Fruit fly (Drosophila melanogaster) whole organism, prepupa: ENCODE results near the gene CG34007.

Experiments used
- CG11294 ChIP-seq: fragments of 200-800 bp; sonication (Bioruptor generic); IDR thresholded peaks from 2 replicates; pipeline ENCODE4 v1.3.6; 2022; ENCODE audit warnings: missing biosample characterization, missing genetic modification characterization
- CG15336 ChIP-seq: fragments of 200-800 bp; sonication (Bioruptor generic); IDR thresholded peaks from 2 replicates; pipeline ENCODE4 v1.3.6; 2022; ENCODE audit warnings: missing biosample characterization, missing genetic modification characterization
- CG3919 ChIP-seq: fragments of 200-800 bp; sonication (Bioruptor generic); optimal IDR thresholded peaks from 3 replicates; lab custom pipeline; 2016; ENCODE audit warnings: missing biosample characterization, missing genetic modification characterization
- Eip93F ChIP-seq: fragments of 200-800 bp; sonication (Bioruptor generic); optimal IDR thresholded peaks from 2 replicates; lab custom pipeline; 2016; ENCODE audit warnings: missing biosample characterization, mild to moderate bottlenecking, missing genetic modification characterization
- Hr39 ChIP-seq: fragments of 200-800 bp; sonication (Bioruptor generic); optimal IDR thresholded peaks from 2 replicates; lab custom pipeline; 2016; ENCODE audit warnings: missing biosample characterization, missing genetic modification characterization
- cyc ChIP-seq: fragments of 200-800 bp; sonication (Bioruptor generic); optimal IDR thresholded peaks from 3 replicates; lab custom pipeline; 2016; ENCODE audit warnings: missing biosample characterization, missing genetic modification characterization
- fd85E ChIP-seq: fragments of 200-800 bp; sonication (Bioruptor generic); optimal IDR thresholded peaks from 3 replicates; lab custom pipeline; 2016; ENCODE audit warnings: missing biosample characterization, missing genetic modification characterization

- no peak for TF ChIP-seq CG3919 (GFP tag; lab: Kevin White, UChicago)
- no peak for TF ChIP-seq cyc (GFP tag; lab: Kevin White, UChicago)
- TF ChIP-seq fd85E, result no peak
- no peak for TF ChIP-seq Hr39 (GFP tag; lab: Kevin White, UChicago)
- no peak for TF ChIP-seq CG15336 (GFP tag; lab: Robert Waterston, UW)
- no peak for TF ChIP-seq Eip93F
- TF ChIP-seq CG11294 (GFP tag; lab: Robert Waterston, UW), result no peak
These were observed 21.5 kb upstream of the CG34007 start, which contains the start of gene CG43233 for dm6 chr2L:20473285-20473684.
